Fruit fly (Drosophila melanogaster) whole organism, pupa: ENCODE data around the gene CG11841.

Experiments
- CG12605 ChIP-seq: fragments of 200-800 bp; sonication (Bioruptor generic); IDR thresholded peaks from 2 replicates; pipeline ENCODE4 v1.3.6; 2022; ENCODE audit warnings: missing biosample characterization, missing genetic modification characterization
- CG32121 ChIP-seq: fragments of 200-800 bp; sonication (Bioruptor generic); IDR thresholded peaks from 2 replicates; pipeline ENCODE4 v1.3.6; 2022; ENCODE audit warnings: missing biosample characterization, missing genetic modification characterization
- CG34367 ChIP-seq: fragments of 200-800 bp; sonication (Bioruptor generic); optimal IDR thresholded peaks from 2 replicates; lab custom pipeline; 2018; ENCODE audit warnings: missing biosample characterization, mild to moderate bottlenecking, missing genetic modification characterization
- CG8301 ChIP-seq: fragments of 200-800 bp; sonication (Bioruptor generic); optimal IDR thresholded peaks from 2 replicates; lab custom pipeline; 2018; ENCODE audit warnings: missing biosample characterization, mild to moderate bottlenecking, missing genetic modification characterization
- D1 ChIP-seq: fragments of 200-800 bp; sonication (Bioruptor generic); optimal IDR thresholded peaks from 2 replicates; lab custom pipeline; 2018; ENCODE audit warnings: missing biosample characterization, mild to moderate bottlenecking, missing genetic modification characterization, moderate library complexity
- EcR ChIP-seq: fragments of 200-800 bp; sonication (Bioruptor generic); optimal IDR thresholded peaks from 3 replicates; lab custom pipeline; 2019; ENCODE audit warnings: missing biosample characterization, missing genetic modification characterization, mild to moderate bottlenecking, moderate library complexity, missing genetic modification reagents
- Ets98B ChIP-seq: fragments of 200-800 bp; sonication (Bioruptor generic); IDR thresholded peaks from 2 replicates; pipeline ENCODE4 v1.3.6; 2022; ENCODE audit warnings: missing biosample characterization, missing genetic modification characterization
- Pif1A ChIP-seq: fragments of 200-800 bp; sonication (Bioruptor generic); optimal IDR thresholded peaks from 3 replicates; lab custom pipeline; 2016; ENCODE audit warnings: missing biosample characterization, missing genetic modification characterization
- Pif1B ChIP-seq: fragments of 200-800 bp; sonication (Bioruptor generic); optimal IDR thresholded peaks from 3 replicates; lab custom pipeline; 2016; ENCODE audit warnings: missing biosample characterization, missing genetic modification characterization
- gl ChIP-seq: fragments of 200-800 bp; sonication (Bioruptor generic); optimal IDR thresholded peaks from 2 replicates; lab custom pipeline; 2018; ENCODE audit warnings: missing biosample characterization, mild to moderate bottlenecking, missing genetic modification characterization

DNA sequence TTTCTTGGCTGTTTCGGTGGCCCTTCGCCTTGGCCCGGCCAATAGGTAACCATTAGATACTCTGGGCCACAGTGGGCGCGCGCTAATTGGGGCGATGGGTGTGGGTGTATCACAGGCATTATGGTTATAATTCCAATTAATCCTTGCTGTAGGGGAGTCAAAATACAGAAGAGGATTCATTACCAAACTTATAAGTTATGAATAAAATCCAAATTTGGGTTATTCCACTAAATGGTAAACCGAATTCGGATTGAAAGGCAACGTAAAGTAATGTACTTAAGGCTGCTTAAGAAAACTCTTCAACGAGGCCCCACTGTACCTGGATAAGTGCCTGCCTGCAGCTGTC is 38.8 kb downstream of the CG11841 start:
- peak; percentile 36 for TF ChIP-seq CG8301 (tag; lab: Kevin White, UChicago)
- TF ChIP-seq CG32121 (GFP tag; lab: Robert Waterston, UW) = peak; percentile 33; the same call in 1 of the 2 replicates
- TF ChIP-seq Pif1B (GFP tag; lab: Kevin White, UChicago) = no peak
- TF ChIP-seq D1 = no peak
- no peak for TF ChIP-seq CG12605 (GFP tag; lab: Robert Waterston, UW)
- no peak for TF ChIP-seq Ets98B (GFP tag; lab: Robert Waterston, UW)
- TF ChIP-seq EcR (GFP tag; lab: Kevin White, UChicago) = no peak
- no peak for TF ChIP-seq Pif1A (GFP tag; lab: Kevin White, UChicago)
- TF ChIP-seq CG34367 (tag; lab: Kevin White, UChicago) = no peak
- TF ChIP-seq gl (tag; lab: Kevin White, UChicago) = no peak
